Fruit fly (Drosophila melanogaster) whole organism, embryonic: ENCODE data around the gene Ir25a.

Experiments
- ATbp ChIP-seq: fragments of 200-800 bp; sonication (Bioruptor generic); optimal IDR thresholded peaks from 2 replicates; lab custom pipeline; 2017; ENCODE audit warnings: missing biosample characterization, mild to moderate bottlenecking, missing genetic modification characterization, missing genetic modification reagents
- CG10267 ChIP-seq: fragments of 200-800 bp; sonication (Bioruptor generic); optimal IDR thresholded peaks from 2 replicates; lab custom pipeline; 2018; ENCODE audit warnings: missing biosample characterization, mild to moderate bottlenecking, missing genetic modification characterization, moderate library complexity
- CG11093 ChIP-seq: fragments of 200-800 bp; sonication (Bioruptor generic); IDR thresholded peaks from 3 replicates; pipeline ENCODE4 v1.3.6; 2022; ENCODE audit warnings: missing biosample characterization, missing genetic modification characterization
- CG12299 ChIP-seq: fragments of 200-800 bp; sonication (Bioruptor generic); optimal IDR thresholded peaks from 2 replicates; lab custom pipeline; 2018; ENCODE audit warnings: missing biosample characterization, mild to moderate bottlenecking, missing genetic modification characterization
- CG16813 ChIP-seq: fragments of 200-800 bp; sonication (Bioruptor generic); IDR thresholded peaks from 3 replicates; pipeline ENCODE4 v1.3.6; 2022; ENCODE audit warnings: missing biosample characterization, missing genetic modification characterization; ENCODE audit not compliant: partially characterized antibody
- CG18619 ChIP-seq: fragments of 200-800 bp; sonication (Bioruptor generic); optimal IDR thresholded peaks from 3 replicates; lab custom pipeline; 2017; ENCODE audit warnings: missing biosample characterization, mild to moderate bottlenecking, missing genetic modification characterization
- CG2875 ChIP-seq: fragments of 200-800 bp; sonication (Bioruptor generic); optimal IDR thresholded peaks from 2 replicates; lab custom pipeline; 2017; ENCODE audit warnings: missing biosample characterization, mild to moderate bottlenecking, missing genetic modification characterization, missing genetic modification reagents
- Mrtf ChIP-seq: fragments of 200-800 bp; sonication (Bioruptor generic); IDR thresholded peaks from 3 replicates; pipeline ENCODE4 v1.3.6; 2022; ENCODE audit warnings: missing biosample characterization, missing genetic modification characterization
- bab2 ChIP-seq: fragments of 200-800 bp; sonication (Bioruptor generic); optimal IDR thresholded peaks from 2 replicates; lab custom pipeline; 2016; ENCODE audit warnings: missing biosample characterization, missing genetic modification characterization
- inv ChIP-seq: fragments of 200-800 bp; sonication (Bioruptor generic); IDR thresholded peaks from 2 replicates; pipeline ENCODE4 v1.3.6; 2022; ENCODE audit warnings: missing biosample characterization, missing genetic modification characterization; ENCODE audit not compliant: partially characterized antibody
- sug ChIP-seq: fragments of 200-800 bp; optimal IDR thresholded peaks from 2 replicates; lab custom pipeline; 2019; ENCODE audit warnings: missing biosample characterization, mild to moderate bottlenecking, missing genetic modification characterization, moderate library complexity

DNA sequence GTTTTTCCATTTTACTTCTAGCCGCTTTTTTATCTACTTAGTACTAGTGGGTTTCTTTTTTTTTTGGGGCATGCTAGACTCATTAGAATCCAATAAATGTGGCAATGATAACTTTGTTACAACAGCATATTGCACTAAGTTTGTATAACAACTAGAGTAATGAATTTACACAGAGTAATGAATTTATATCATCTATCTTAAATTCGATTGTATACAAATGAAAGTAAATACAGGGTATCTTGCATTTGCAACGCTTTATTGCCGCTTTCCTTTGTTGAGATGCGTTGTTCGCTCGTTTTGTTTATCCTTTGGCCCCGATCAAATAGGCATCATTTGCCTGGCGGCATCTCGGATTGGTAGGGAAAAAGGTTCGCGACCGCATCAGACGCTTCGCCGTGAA is 19.7 kb upstream of the Ir25a start:
- TF ChIP-seq CG11093 (no peak), CG10267 (tag; lab: Kevin White, UChicago) (no peak), CG18619 (GFP tag; lab: Kevin White, UChicago) (no peak), ATbp (GFP tag; lab: Kevin White, UChicago) (no peak), bab2 (GFP tag; lab: Kevin White, UChicago) (no peak), CG12299 (tag; lab: Kevin White, UChicago) (no peak), CG16813 (GFP tag; lab: Robert Waterston, UW) (no peak), inv (no peak), Mrtf (GFP tag; lab: Robert Waterston, UW) (no peak), CG2875 (GFP tag; lab: Kevin White, UChicago) (no peak), sug (no peak)
